Worm (Caenorhabditis elegans) whole organism, L4 larva: ENCODE data around the gene W02H5.2.
A peak's percentile ranks its signal among the peaks of the same experiment; 100 is the strongest.

Experiments used
- F37D6.2 ChIP-seq: sonication (generic microtip); optimal IDR thresholded peaks from 2 replicates; lab custom pipeline; 2016; ENCODE audit warnings: mild to moderate bottlenecking, missing genetic modification characterization, missing compliant biosample characterization
- F49E8.2 ChIP-seq: sonication (generic microtip); optimal IDR thresholded peaks from 2 replicates; lab custom pipeline; 2016; ENCODE audit warnings: missing compliant biosample characterization, mild to moderate bottlenecking, missing genetic modification characterization, borderline replicate concordance
- T26A8.4 ChIP-seq: fragments of 200-800 bp; sonication (Bioruptor generic); IDR thresholded peaks from 2 replicates; pipeline ENCODE4 v1.3.6; 2022; ENCODE audit warnings: missing genetic modification characterization, missing compliant biosample characterization
- Y105C5A.15 ChIP-seq: fragments of 200-800 bp; sonication (Bioruptor generic); IDR thresholded peaks from 2 replicates; pipeline ENCODE4 v1.3.6; 2022; ENCODE audit warnings: missing genetic modification characterization, missing compliant biosample characterization
- aha-1 ChIP-seq: fragments of 150-350 bp; peaks from one replicate; lab custom pipeline; 2014; ENCODE audit warnings: missing biosample characterization, missing genetic modification characterization
- attf-4 ChIP-seq: sonication (generic microtip); optimal IDR thresholded peaks from 3 replicates; lab custom pipeline; 2017; ENCODE audit warnings: missing biosample characterization, missing genetic modification characterization
- ceh-28 ChIP-seq: fragments of 150-350 bp; optimal IDR thresholded peaks from 2 replicates; lab custom pipeline; 2014; ENCODE audit warnings: missing biosample characterization, missing genetic modification reagents, missing genetic modification characterization
- ces-1 ChIP-seq: fragments of 150-350 bp; sonication (generic microtip); optimal IDR thresholded peaks from 4 replicates; lab custom pipeline; 2014; ENCODE audit warnings: missing biosample characterization, missing genetic modification reagents, missing genetic modification characterization
- ctbp-1 ChIP-seq: fragments of 200-800 bp; sonication (Bioruptor generic); IDR thresholded peaks from 2 replicates; pipeline ENCODE4 v1.3.6; 2022; ENCODE audit warnings: missing genetic modification reagents, missing genetic modification characterization, missing compliant biosample characterization
- daf-16 ChIP-seq, 3 experiments: sonication (generic microtip); optimal IDR thresholded peaks; 2 replicates each; lab custom pipeline; 2016 to 2017; ENCODE audit warnings: missing genetic modification characterization in 3 of 3, missing genetic modification reagents in 3 of 3, mild to moderate bottlenecking in 2 of 3, missing compliant biosample characterization in 2 of 3, missing biosample characterization in 1 of 3, moderate library complexity in 1 of 3
- daf-8 ChIP-seq: fragments of 200-800 bp; sonication (Bioruptor generic); IDR thresholded peaks from 2 replicates; pipeline ENCODE4 v1.3.6; 2022; ENCODE audit warnings: missing genetic modification characterization, missing compliant biosample characterization
- dmd-6 ChIP-seq: fragments of 200-800 bp; sonication (Bioruptor generic); IDR thresholded peaks from 2 replicates; pipeline ENCODE4 v1.3.6; 2022; ENCODE audit warnings: missing genetic modification reagents, missing genetic modification characterization, missing compliant biosample characterization
- dve-1 ChIP-seq: sonication (generic microtip); optimal IDR thresholded peaks from 2 replicates; lab custom pipeline; 2017; ENCODE audit warnings: antibody characterized with exemption, mild to moderate bottlenecking, missing genetic modification characterization, missing compliant biosample characterization; ENCODE audit not compliant: insufficient read depth
- egl-43 ChIP-seq: fragments of 200-800 bp; sonication (Bioruptor generic); IDR thresholded peaks from 2 replicates; pipeline ENCODE4 v1.3.6; 2022; ENCODE audit warnings: missing genetic modification reagents, missing genetic modification characterization, missing compliant biosample characterization
- gei-8 ChIP-seq: fragments of 200-800 bp; sonication (Bioruptor generic); optimal IDR thresholded peaks from 2 replicates; lab custom pipeline; 2018; ENCODE audit warnings: mild to moderate bottlenecking, missing genetic modification characterization, missing compliant biosample characterization
- hmg-1.1 ChIP-seq: fragments of 200-800 bp; sonication (Bioruptor generic); IDR thresholded peaks from 2 replicates; pipeline ENCODE4 v1.3.6; 2022; ENCODE audit warnings: missing genetic modification reagents, missing genetic modification characterization, missing compliant biosample characterization
- lin-38 ChIP-seq: fragments of 200-800 bp; sonication (Bioruptor generic); IDR thresholded peaks from 2 replicates; pipeline ENCODE4 v1.3.6; 2022; ENCODE audit warnings: missing genetic modification reagents, missing genetic modification characterization, missing compliant biosample characterization
- madf-5 ChIP-seq, 2 experiments: fragments of 200-800 bp; sonication (Bioruptor generic); IDR thresholded peaks; 2 replicates each; pipeline ENCODE4 v1.3.6; 2022; ENCODE audit warnings: missing compliant biosample characterization in 2 of 2, missing genetic modification characterization in 2 of 2
- mdt-29 ChIP-seq: fragments of 200-800 bp; sonication (Bioruptor generic); IDR thresholded peaks from 2 replicates; pipeline ENCODE4 v1.3.6; 2022; ENCODE audit warnings: missing genetic modification reagents, missing genetic modification characterization, missing compliant biosample characterization
- mep-1 ChIP-seq: fragments of 150-350 bp; sonication (generic microtip); optimal IDR thresholded peaks from 3 replicates; lab custom pipeline; 2014; ENCODE audit warnings: missing biosample characterization, missing genetic modification characterization
- mxl-3 ChIP-seq: fragments of 200-800 bp; sonication (Bioruptor generic); optimal IDR thresholded peaks from 2 replicates; lab custom pipeline; 2018; ENCODE audit warnings: mild to moderate bottlenecking, missing genetic modification characterization, missing compliant biosample characterization
- nhr-28 ChIP-seq: fragments of 150-350 bp; optimal IDR thresholded peaks from 2 replicates; lab custom pipeline; 2014; ENCODE audit warnings: missing biosample characterization, missing genetic modification characterization
- nhr-6 ChIP-seq: fragments of 150-350 bp; optimal IDR thresholded peaks from 2 replicates; lab custom pipeline; 2014; ENCODE audit warnings: missing biosample characterization, missing genetic modification characterization
- nhr-77 ChIP-seq: fragments of 150-350 bp; optimal IDR thresholded peaks from 2 replicates; lab custom pipeline; 2014; ENCODE audit warnings: missing biosample characterization, missing genetic modification characterization
- pqm-1 ChIP-seq: sonication (generic microtip); optimal IDR thresholded peaks from 2 replicates; lab custom pipeline; 2017; ENCODE audit warnings: missing biosample characterization, missing genetic modification characterization
- set-16 ChIP-seq: fragments of 200-800 bp; sonication (Bioruptor generic); IDR thresholded peaks from 2 replicates; pipeline ENCODE4 v1.3.6; 2022; ENCODE audit warnings: missing genetic modification reagents, missing genetic modification characterization, missing compliant biosample characterization
- skn-1 ChIP-seq: fragments of 150-350 bp; optimal IDR thresholded peaks from 2 replicates; lab custom pipeline; 2014; ENCODE audit warnings: missing biosample characterization, missing genetic modification characterization
- snpc-1.2 ChIP-seq: fragments of 200-800 bp; sonication (Bioruptor generic); IDR thresholded peaks from 2 replicates; pipeline ENCODE4 v1.3.6; 2022; ENCODE audit warnings: missing genetic modification reagents, missing genetic modification characterization, missing compliant biosample characterization
- spr-3 ChIP-seq: fragments of 200-800 bp; sonication (Bioruptor generic); optimal IDR thresholded peaks from 2 replicates; lab custom pipeline; 2018; ENCODE audit warnings: mild to moderate bottlenecking, missing genetic modification characterization, missing compliant biosample characterization
- zag-1 ChIP-seq: fragments of 150-350 bp; optimal IDR thresholded peaks from 2 replicates; lab custom pipeline; 2014; ENCODE audit warnings: missing biosample characterization, missing genetic modification characterization
- zip-2 ChIP-seq: fragments of 150-350 bp; optimal IDR thresholded peaks from 2 replicates; lab custom pipeline; 2014; ENCODE audit warnings: missing biosample characterization, missing genetic modification characterization
- ztf-7 ChIP-seq: fragments of 150-350 bp; optimal IDR thresholded peaks from 2 replicates; lab custom pipeline; 2014; ENCODE audit warnings: missing biosample characterization, missing genetic modification characterization

W02H5.2 gene

DNA sequence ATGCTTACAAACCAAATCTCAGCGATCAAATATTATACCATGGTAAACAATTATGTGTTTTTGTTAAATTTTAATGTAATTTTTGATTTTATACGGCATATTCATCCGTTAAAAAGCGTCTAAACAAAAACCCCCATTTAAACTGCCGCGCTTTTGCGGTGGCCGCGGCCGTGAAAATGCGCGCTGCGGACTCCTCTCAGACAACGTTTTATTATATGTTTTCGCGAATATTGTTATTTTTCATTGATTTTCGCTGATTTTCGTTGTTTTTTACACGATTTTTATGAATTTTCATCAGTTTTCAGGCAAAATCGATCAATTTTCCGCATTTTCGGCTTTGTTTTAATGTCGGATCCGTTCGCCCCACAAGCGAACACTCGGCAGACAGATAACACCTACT is 590 bp upstream of the W02H5.2 start, which contains the start of gene W02H5.19 (continued):
- TF ChIP-seq spr-3 (no peak), ces-1 (GFP tag; lab: Kevin White, UChicago) (no peak), zag-1 (no peak)

DNA sequence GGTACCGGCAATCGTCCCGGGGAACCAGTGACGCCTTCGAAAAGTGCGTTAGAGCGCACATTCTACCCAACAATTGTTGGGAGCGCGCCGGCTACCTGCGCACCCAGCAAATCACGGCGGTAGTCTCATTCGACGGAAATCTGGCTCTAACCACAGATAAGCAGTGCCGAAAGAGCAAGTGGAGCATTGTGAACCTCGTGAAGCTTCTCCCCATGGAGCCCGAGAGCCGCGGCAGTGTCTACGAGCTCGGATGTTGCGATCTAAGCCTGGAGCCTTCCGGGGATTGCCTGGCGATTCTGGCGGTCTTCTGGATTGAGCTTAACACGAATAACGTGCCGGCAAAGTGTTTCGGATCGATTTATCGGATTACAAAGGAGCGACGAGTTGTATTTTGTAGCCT is 371 bp downstream of the W02H5.2 start:
- TF ChIP-seq lin-38 (peak; percentile 24; the same call in 1 of the 2 replicates), madf-5 (GFP tag; IDR thresholded peaks at IDR 0.05; lab: Robert Waterston, UW) (no peak), set-16 (GFP tag; lab: Robert Waterston, UW) (peak; percentile 69), attf-4 (no peak)

DNA sequence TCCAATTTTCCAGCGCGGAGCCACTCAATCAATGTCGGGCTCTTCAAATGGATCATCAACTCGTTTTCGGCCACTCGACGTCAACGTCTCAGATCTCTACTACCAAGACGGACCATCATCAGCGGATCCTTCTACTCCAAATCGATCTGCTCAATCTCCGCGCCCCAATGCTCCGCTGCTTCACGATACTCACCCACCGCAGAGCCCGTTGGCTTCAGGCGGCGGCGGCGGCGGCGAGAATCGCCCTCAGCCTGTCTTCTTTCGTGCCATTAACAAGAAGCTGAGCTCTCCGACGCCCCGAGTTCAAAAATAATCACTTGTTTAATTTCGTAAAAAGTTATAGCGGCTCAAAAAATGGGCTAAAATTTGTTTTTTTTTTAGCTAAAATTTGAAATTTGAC is 6.9 kb downstream of the W02H5.2 start:
- TF ChIP-seq zip-2 (tag; lab: Kevin White, UChicago) (no peak), daf-8 (no peak), Y105C5A.15 (GFP tag; lab: Robert Waterston, UW) (no peak), egl-43 (GFP tag; lab: Robert Waterston, UW) (0 out of 2 replicates have a peak, but pooled peaks have one; percentile 31), set-16 (GFP tag; lab: Robert Waterston, UW) (peak; percentile 87)

DNA sequence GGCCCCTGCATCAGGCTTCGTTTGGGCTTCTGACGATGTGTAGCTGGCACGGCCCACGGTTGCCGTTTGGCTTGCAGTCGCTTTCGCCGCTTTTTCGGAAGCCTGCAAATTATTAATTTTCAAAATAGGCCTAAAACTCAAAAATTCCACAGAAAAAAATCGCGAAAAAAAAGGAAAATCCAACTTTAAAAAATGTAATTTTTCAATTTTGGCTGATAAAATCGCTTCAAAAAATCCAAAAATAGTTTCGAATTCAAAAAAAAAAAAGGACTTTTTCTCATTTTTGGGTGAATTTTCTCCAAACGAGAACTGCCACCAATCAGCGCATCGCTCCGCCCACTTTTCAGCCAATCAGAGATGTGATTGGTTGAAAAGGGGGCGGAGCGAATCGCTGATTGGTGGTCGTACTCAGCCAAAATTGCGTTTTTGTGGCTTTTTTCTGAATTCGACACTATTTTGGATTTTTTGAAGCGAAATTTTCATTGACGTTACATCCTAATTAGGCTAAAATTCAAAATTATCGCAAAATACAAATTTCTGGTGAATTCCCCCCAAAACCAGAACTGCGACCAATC is 8.2 kb downstream of the W02H5.2 start:
- TF ChIP-seq T26A8.4 (GFP tag; lab: Robert Waterston, UW) (no peak), F49E8.2 (tag; lab: Kevin White, UChicago) (no peak), aha-1 (tag; lab: Kevin White, UChicago) (peak; percentile 93), ceh-28 (no peak), lin-38 (peak; percentile 28; the same call in 1 of the 2 replicates), mep-1 (tag; lab: Kevin White, UChicago) (no peak), skn-1 (tag; lab: Kevin White, UChicago) (no peak)
- TF ChIP-seq, all 104 proteins: peak for 2

DNA sequence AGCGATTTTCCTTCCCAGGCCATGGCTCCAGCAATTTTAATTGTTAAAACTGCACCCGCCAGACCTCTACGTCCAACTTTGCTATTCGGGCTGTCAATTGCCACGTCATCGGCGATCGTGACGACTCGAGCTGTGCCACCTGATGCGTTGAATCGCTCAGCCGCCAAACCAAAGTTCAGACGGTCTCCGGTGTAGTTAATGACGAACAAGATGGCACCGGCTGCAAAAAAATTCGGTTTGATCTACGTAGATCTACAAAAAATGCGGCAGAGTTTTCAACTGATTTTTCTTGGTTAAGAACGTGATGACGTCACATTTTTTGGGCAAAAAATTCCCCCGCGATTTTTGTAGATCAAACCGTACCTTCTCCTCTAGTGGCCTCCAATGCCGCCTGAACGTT is 11.8 kb downstream of the W02H5.2 start:
- TF ChIP-seq aha-1 (tag; lab: Kevin White, UChicago) = peak; percentile 98
- no peak for TF ChIP-seq nhr-28 (tag; lab: Kevin White, UChicago)

DNA sequence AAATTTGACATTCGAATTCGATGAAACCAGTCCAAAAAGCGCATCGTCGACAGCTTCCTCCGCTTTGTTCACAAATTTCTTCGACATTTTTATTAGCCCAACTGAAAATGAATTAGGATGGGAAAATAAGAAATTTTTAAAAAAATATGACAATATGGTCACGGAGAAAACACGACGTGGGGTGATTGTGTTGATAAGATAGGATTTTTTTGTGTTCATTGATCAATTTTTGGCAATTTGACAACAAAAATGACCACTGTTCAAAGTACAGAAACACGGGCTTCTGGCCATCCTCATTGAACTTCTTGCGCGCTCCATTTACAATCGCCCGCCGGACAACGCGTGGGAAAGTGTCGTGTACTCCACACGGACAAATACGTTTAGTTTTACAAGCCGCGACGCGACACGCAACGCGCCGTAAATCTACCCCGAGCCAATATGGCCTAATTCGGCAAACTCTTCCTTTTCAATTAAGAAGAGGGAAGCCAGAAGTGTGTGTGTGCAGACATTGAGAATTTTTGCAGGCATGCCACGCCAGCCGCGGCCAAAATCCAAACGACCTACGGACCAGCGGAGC is 13.5 kb downstream of the W02H5.2 start, which contains the start of the genes W02H5.8 and angl-1:
Gene W02H5.8 (minus strand): TSS at position 101 of the 577 bp plus-strand sequence.
Gene angl-1 (plus strand): TSS at position 527 of the 577 bp plus-strand sequence.
- no peak for TF ChIP-seq daf-16 (GFP tag; optimal IDR thresholded peaks at IDR 0.05; lab: Kevin White, UChicago)
- no peak for TF ChIP-seq daf-16 (tag; optimal IDR thresholded peaks at IDR 0.05; lab: Kevin White, UChicago)
- TF ChIP-seq set-16 (GFP tag; lab: Robert Waterston, UW) = no peak
- no peak for TF ChIP-seq mxl-3 (GFP tag; lab: Kevin White, UChicago)
- no peak for TF ChIP-seq nhr-6 (tag; lab: Kevin White, UChicago)
- TF ChIP-seq F37D6.2 (tag; lab: Kevin White, UChicago) = no peak
- TF ChIP-seq snpc-1.2 (GFP tag; lab: Robert Waterston, UW) = no peak
- peak; percentile 57 for TF ChIP-seq aha-1 (tag; lab: Kevin White, UChicago)
- TF ChIP-seq mdt-29 (GFP tag; lab: Robert Waterston, UW) = 0 out of 2 replicates have a peak, but pooled peaks have one; percentile 12

DNA sequence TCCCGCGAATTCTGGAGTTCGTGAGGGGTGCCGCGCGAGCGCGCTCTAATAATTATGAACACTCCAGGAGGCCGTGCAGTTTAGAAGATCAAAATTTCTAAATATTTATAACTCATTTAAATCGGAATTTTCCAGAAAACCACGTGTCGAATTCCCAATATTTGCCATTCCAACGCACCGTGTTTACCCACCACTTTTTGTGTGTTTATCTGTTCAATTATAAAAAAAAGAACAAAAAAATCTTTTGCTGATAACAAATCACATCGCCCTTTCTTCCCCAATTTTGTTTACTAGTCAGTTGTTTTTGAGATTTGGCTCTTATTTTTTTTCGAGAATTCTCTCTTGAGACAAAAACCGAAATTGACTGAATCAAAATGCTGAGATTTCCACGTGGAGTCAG is 17.0 kb downstream of the W02H5.2 start:
- TF ChIP-seq dve-1 (tag; lab: Kevin White, UChicago) (peak; percentile 67), ztf-7 (tag; lab: Kevin White, UChicago) (no peak), pqm-1 (tag; lab: Kevin White, UChicago) (peak; percentile 2), gei-8 (GFP tag; lab: Kevin White, UChicago) (no peak), daf-16 (GFP tag; optimal IDR thresholded peaks at IDR 0.05; lab: Kevin White, UChicago) (no peak), daf-16 (tag; optimal IDR thresholded peaks at IDR 0.05; lab: Kevin White, UChicago) (peak; percentile 97), dmd-6 (GFP tag; lab: Robert Waterston, UW) (0 out of 2 replicates have a peak, but pooled peaks have one; percentile 7), nhr-77 (tag; lab: Kevin White, UChicago) (peak; percentile 1), zip-2 (tag; lab: Kevin White, UChicago) (no peak), hmg-1.1 (GFP tag; lab: Robert Waterston, UW) (no peak), ctbp-1 (GFP tag; lab: Robert Waterston, UW) (no peak)
- TF ChIP-seq, all 104 proteins: peak for 5
